Worm (Caenorhabditis elegans): Measurements from ENCODE around the gene ndnf-1.
A peak's percentile ranks its signal among the peaks of the same experiment; 100 is the strongest.

DNA sequence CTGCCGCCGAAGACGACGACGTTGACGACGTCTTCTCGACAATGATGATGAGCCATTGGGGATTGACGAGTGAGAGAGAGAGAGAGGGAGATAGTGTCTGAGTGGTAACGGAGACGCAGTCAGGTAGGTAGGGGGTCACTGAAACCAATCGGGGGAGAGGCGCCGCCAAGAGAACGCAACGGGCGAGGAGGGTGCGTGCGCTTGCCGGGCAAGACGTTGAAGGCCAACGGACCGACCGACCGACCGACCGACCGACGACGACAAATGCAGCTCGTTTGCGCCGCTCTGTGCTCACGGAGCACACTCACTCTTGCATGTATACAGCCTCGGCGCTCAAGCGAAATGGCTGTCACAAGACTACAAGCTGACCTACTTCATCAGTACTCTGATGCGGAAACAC is 38.2 kb downstream of the ndnf-1 start:
- no peak for TF ChIP-seq ama-1 (optimal IDR thresholded peaks at IDR 0.05)
- TF ChIP-seq B0310.2 (tag; optimal IDR thresholded peaks at IDR 0.05): no peak
- peak; percentile 32 for TF ChIP-seq hmg-4 (GFP tag; optimal IDR thresholded peaks at IDR 0.05)
